Fruit fly (Drosophila melanogaster): ENCODE measurements around the gene Fer1.

The Fer1 gene

dm6 chr3R:7134715-7135505 is 1.1 kb upstream of the Fer1 start (continued):
- TF ChIP-seq Abd-B (GFP tag; optimal IDR thresholded peaks at IDR 0.05), result no peak
- no peak for TF ChIP-seq Hr51 (GFP tag; optimal IDR thresholded peaks at IDR 0.05)
- no peak for TF ChIP-seq ash1 (GFP tag; optimal IDR thresholded peaks at IDR 0.05)
- no peak for TF ChIP-seq CG17568 (GFP tag; optimal IDR thresholded peaks at IDR 0.05)
- no peak for TF ChIP-seq chn (GFP tag; optimal IDR thresholded peaks at IDR 0.05)
- TF ChIP-seq fru (optimal IDR thresholded peaks at IDR 0.05), result no peak
- no peak for TF ChIP-seq CG7745 (tag; optimal IDR thresholded peaks at IDR 0.05)
- no peak for TF ChIP-seq inv (GFP tag; IDR thresholded peaks at IDR 0.05; ENCODE audit: partially characterized antibody)
- no peak for TF ChIP-seq yki (optimal IDR thresholded peaks at IDR 0.05)
- no peak for TF ChIP-seq Hr78 (GFP tag; optimal IDR thresholded peaks at IDR 0.05)
- TF ChIP-seq tna (GFP tag; IDR thresholded peaks at IDR 0.05; ENCODE audit: partially characterized antibody), result no peak
- no peak for TF ChIP-seq Blimp-1 (GFP tag; optimal IDR thresholded peaks at IDR 0.05)
- TF ChIP-seq CG3847 (GFP tag; IDR thresholded peaks at IDR 0.05), result no peak
- TF ChIP-seq lola (GFP tag; optimal IDR thresholded peaks at IDR 0.05), result peak in 1 of 3 experiments; percentile 60
- no peak for TF ChIP-seq HmgZ (tag; optimal IDR thresholded peaks at IDR 0.05)
- no peak for TF ChIP-seq pum (GFP tag; optimal IDR thresholded peaks at IDR 0.05)
- peak; percentile 17 for TF ChIP-seq az2 (GFP tag; optimal IDR thresholded peaks at IDR 0.05)
- TF ChIP-seq slou (GFP tag; optimal IDR thresholded peaks at IDR 0.05), result no peak
- 0 out of 3 replicates have a peak, but pooled peaks have one; percentile 16 for TF ChIP-seq row (GFP tag; IDR thresholded peaks at IDR 0.05)
- TF ChIP-seq CG10462 (GFP tag; optimal IDR thresholded peaks at IDR 0.05), result no peak
- no peak for TF ChIP-seq CG10543 (GFP tag; optimal IDR thresholded peaks at IDR 0.05)
- no peak for TF ChIP-seq CG13287 (GFP tag; IDR thresholded peaks at IDR 0.05; ENCODE audit: partially characterized antibody)
- no peak for TF ChIP-seq trh (GFP tag; optimal IDR thresholded peaks at IDR 0.05)

dm6 chr3R:7137207-7137606 is 1.2 kb downstream of the Fer1 start:
- peak; percentile 92 for TF ChIP-seq Ets65A (GFP tag)
- no peak for TF ChIP-seq Rx (GFP tag; IDR thresholded peaks at IDR 0.05)

dm6 chr3R:7138058-7138457 is 2.1 kb downstream of the Fer1 start:
- TF ChIP-seq dimm (GFP tag; IDR thresholded peaks at IDR 0.05), result no peak
- no peak for TF ChIP-seq mam (GFP tag; optimal IDR thresholded peaks at IDR 0.05)
- TF ChIP-seq gro (GFP tag; optimal IDR thresholded peaks at IDR 0.05), result no peak
- no peak for TF ChIP-seq prd (optimal IDR thresholded peaks at IDR 0.05)
- TF ChIP-seq prd (GFP tag; IDR thresholded peaks at IDR 0.05), result 0 out of 3 replicates have a peak, but pooled peaks have one; percentile 11
- TF ChIP-seq gsb-n (tag; optimal IDR thresholded peaks at IDR 0.05), result peak; percentile 87
- TF ChIP-seq p53 (GFP tag; optimal IDR thresholded peaks at IDR 0.05), result no peak
- TF ChIP-seq CG2116 (GFP tag; optimal IDR thresholded peaks at IDR 0.05), result no peak
- peak; percentile 65 for TF ChIP-seq Ets65A (GFP tag)
- no peak for TF ChIP-seq ro (GFP tag; IDR thresholded peaks at IDR 0.05)
- no peak for TF ChIP-seq Hmr (GFP tag; optimal IDR thresholded peaks at IDR 0.05)
- TF ChIP-seq ac (GFP tag; optimal IDR thresholded peaks at IDR 0.05), result no peak
- TF ChIP-seq Nf-YC (tag; optimal IDR thresholded peaks at IDR 0.05), result no peak
- peak; percentile 8 for TF ChIP-seq pros (GFP tag; optimal IDR thresholded peaks at IDR 0.05)

Data from whole organism, embryonic.